Fruit fly (Drosophila melanogaster) whole organism, embryonic: ENCODE measurements around the gene CG12990.
A peak's percentile ranks its signal among the peaks of the same experiment; 100 is the strongest.

Source experiments
- ATbp ChIP-seq: fragments of 200-800 bp; sonication (Bioruptor generic); optimal IDR thresholded peaks from 2 replicates; lab custom pipeline; 2017; ENCODE audit warnings: missing biosample characterization, mild to moderate bottlenecking, missing genetic modification characterization, missing genetic modification reagents
- Awh ChIP-seq: fragments of 200-800 bp; sonication (Bioruptor generic); IDR thresholded peaks from 2 replicates; pipeline ENCODE4, ENCODE4 v1.3.6; 2022; ENCODE audit warnings: missing biosample characterization, missing genetic modification characterization
- Bdp1 ChIP-seq: fragments of 200-800 bp; sonication (Bioruptor generic); optimal IDR thresholded peaks from 3 replicates; lab custom pipeline; 2016; ENCODE audit warnings: missing biosample characterization, missing genetic modification characterization
- Blimp-1 ChIP-seq: fragments of 200-800 bp; sonication (Bioruptor generic); optimal IDR thresholded peaks from 3 replicates; lab custom pipeline; 2018; ENCODE audit warnings: missing biosample characterization, missing genetic modification characterization, mild to moderate bottlenecking, moderate library complexity, missing genetic modification reagents
- CG10979 ChIP-seq: fragments of 200-800 bp; sonication (Bioruptor generic); optimal IDR thresholded peaks from 2 replicates; lab custom pipeline; 2018; ENCODE audit warnings: missing biosample characterization, mild to moderate bottlenecking, missing genetic modification characterization, moderate library complexity
- CG11695 ChIP-seq: fragments of 200-800 bp; sonication (Bioruptor generic); IDR thresholded peaks from 3 replicates; pipeline ENCODE4 v1.3.6; 2022; ENCODE audit warnings: missing biosample characterization, missing genetic modification characterization
- CG12391 ChIP-seq: fragments of 200-800 bp; sonication (Bioruptor generic); optimal IDR thresholded peaks from 3 replicates; lab custom pipeline; 2018; ENCODE audit warnings: missing biosample characterization, mild to moderate bottlenecking, missing genetic modification characterization, moderate library complexity
- CG13296 ChIP-seq: fragments of 200-800 bp; sonication (Bioruptor generic); optimal IDR thresholded peaks from 3 replicates; lab custom pipeline; 2018; ENCODE audit warnings: missing biosample characterization, mild to moderate bottlenecking, missing genetic modification characterization
- CG14965 ChIP-seq: fragments of 200-800 bp; sonication (Bioruptor generic); optimal IDR thresholded peaks from 2 replicates; lab custom pipeline; 2016; ENCODE audit warnings: missing biosample characterization, missing genetic modification characterization, borderline replicate concordance
- CG1529 ChIP-seq: fragments of 200-800 bp; sonication (Bioruptor generic); optimal IDR thresholded peaks from 3 replicates; lab custom pipeline; 2018; ENCODE audit warnings: missing biosample characterization, missing genetic modification characterization
- CG17829 ChIP-seq: fragments of 200-800 bp; optimal IDR thresholded peaks from 2 replicates; lab custom pipeline; 2019; ENCODE audit warnings: missing biosample characterization, mild to moderate bottlenecking, missing genetic modification characterization, moderate library complexity
- CG18011 ChIP-seq: fragments of 200-800 bp; sonication (Bioruptor generic); optimal IDR thresholded peaks from 2 replicates; lab custom pipeline; 2017; ENCODE audit warnings: missing biosample characterization, missing genetic modification characterization, mild to moderate bottlenecking, moderate library complexity, missing genotype
- CG18262 ChIP-seq: fragments of 200-800 bp; optimal IDR thresholded peaks from 3 replicates; lab custom pipeline; 2019; ENCODE audit warnings: missing biosample characterization, mild to moderate bottlenecking, missing genetic modification characterization, moderate library complexity
- CG18764 ChIP-seq: fragments of 200-800 bp; sonication (Bioruptor generic); optimal IDR thresholded peaks from 3 replicates; lab custom pipeline; 2016; ENCODE audit warnings: missing biosample characterization, missing genetic modification characterization
- CG2202 ChIP-seq: fragments of 200-800 bp; sonication (Bioruptor generic); optimal IDR thresholded peaks from 2 replicates; lab custom pipeline; 2018; ENCODE audit warnings: missing biosample characterization, mild to moderate bottlenecking, missing genetic modification characterization
- CG30020 ChIP-seq: fragments of 200-800 bp; optimal IDR thresholded peaks from 2 replicates; lab custom pipeline; 2019; ENCODE audit warnings: missing biosample characterization, mild to moderate bottlenecking, missing genetic modification characterization, moderate library complexity
- CG31365 ChIP-seq: fragments of 200-800 bp; sonication (Bioruptor generic); optimal IDR thresholded peaks from 2 replicates; lab custom pipeline; 2018; ENCODE audit warnings: missing biosample characterization, mild to moderate bottlenecking, missing genetic modification characterization
- CG6654 ChIP-seq: fragments of 200-800 bp; sonication (Bioruptor generic); optimal IDR thresholded peaks from 2 replicates; lab custom pipeline; 2017; ENCODE audit warnings: missing biosample characterization, mild to moderate bottlenecking, missing genetic modification characterization
- CG7357 ChIP-seq: fragments of 200-800 bp; sonication (Bioruptor generic); IDR thresholded peaks from 3 replicates; pipeline ENCODE4 v1.3.6; 2022; ENCODE audit warnings: missing biosample characterization, missing genetic modification characterization
- CG7372 ChIP-seq: fragments of 200-800 bp; sonication (Bioruptor generic); IDR thresholded peaks from 2 replicates; pipeline ENCODE4 v1.3.6; 2022; ENCODE audit warnings: missing biosample characterization, missing genetic modification characterization
- CG7745 ChIP-seq: fragments of 200-800 bp; sonication (Bioruptor generic); optimal IDR thresholded peaks from 2 replicates; lab custom pipeline; 2018; ENCODE audit warnings: missing biosample characterization, mild to moderate bottlenecking, missing genetic modification characterization, moderate library complexity
- CG7786 ChIP-seq: fragments of 200-800 bp; sonication (Bioruptor generic); optimal IDR thresholded peaks from 2 replicates; lab custom pipeline; 2016; ENCODE audit warnings: missing biosample characterization, missing genetic modification characterization
- CG8765 ChIP-seq: fragments of 200-800 bp; sonication (Bioruptor generic); IDR thresholded peaks from 2 replicates; pipeline ENCODE4 v1.3.6; 2022; ENCODE audit warnings: missing biosample characterization, missing genetic modification characterization
- CG9437 ChIP-seq: fragments of 200-800 bp; sonication (Bioruptor generic); optimal IDR thresholded peaks from 2 replicates; lab custom pipeline; 2018; ENCODE audit warnings: missing biosample characterization, mild to moderate bottlenecking, missing genetic modification characterization
- CkIIα-i1 ChIP-seq: fragments of 200-800 bp; sonication (Bioruptor generic); IDR thresholded peaks from 2 replicates; pipeline ENCODE4 v1.3.6; 2022; ENCODE audit warnings: missing biosample characterization, missing genetic modification characterization
- Dad ChIP-seq: fragments of 200-800 bp; sonication (Bioruptor generic); optimal IDR thresholded peaks from 3 replicates; lab custom pipeline; 2016; ENCODE audit warnings: missing biosample characterization, missing genetic modification characterization
- Dfd ChIP-seq, 2 experiments: fragments of >200 bp; optimal IDR thresholded peaks; 2 replicates each; lab custom pipeline; 2017; ENCODE audit warnings: missing biosample characterization in 2 of 2, missing genetic modification characterization in 2 of 2
- Elba2 ChIP-seq: fragments of 200-800 bp; sonication (Bioruptor generic); optimal IDR thresholded peaks from 3 replicates; lab custom pipeline; 2016; ENCODE audit warnings: missing biosample characterization, missing genetic modification characterization
- HLH3B ChIP-seq: fragments of 200-800 bp; sonication (Bioruptor generic); IDR thresholded peaks from 2 replicates; pipeline ENCODE4 v1.3.6; 2022; ENCODE audit warnings: missing biosample characterization, missing genetic modification characterization
- Hr51 ChIP-seq, 2 experiments: fragments of 200-800 bp; sonication (Bioruptor generic); optimal IDR thresholded peaks; 2 replicates in 1 of 2; 3 replicates in 1 of 2; lab custom pipeline; 2016 to 2018; ENCODE audit warnings: missing biosample characterization in 2 of 2, missing genetic modification characterization in 2 of 2, mild to moderate bottlenecking in 1 of 2, moderate library complexity in 1 of 2
- Hr78 ChIP-seq, 2 experiments: fragments of 200-800 bp in 1 of 2; fragments of >200 bp in 1 of 2; sonication (Bioruptor generic) in 1 of 2; optimal IDR thresholded peaks; 2 replicates each; lab custom pipeline; 2017 to 2019; ENCODE audit warnings: missing biosample characterization in 2 of 2, missing genetic modification characterization in 2 of 2, mild to moderate bottlenecking in 1 of 2, moderate library complexity in 1 of 2
- Lpt ChIP-seq: fragments of >200 bp; optimal IDR thresholded peaks from 2 replicates; lab custom pipeline; 2018; ENCODE audit warnings: missing biosample characterization, missing genetic modification characterization
- Med ChIP-seq: fragments of 200-800 bp; sonication (Bioruptor generic); peaks from one replicate; lab custom pipeline; 2016; ENCODE audit warnings: missing biosample characterization, missing genetic modification characterization, mild to moderate bottlenecking, inconsistent platforms, moderate library complexity
- Mrtf ChIP-seq: fragments of 200-800 bp; sonication (Bioruptor generic); IDR thresholded peaks from 3 replicates; pipeline ENCODE4 v1.3.6; 2022; ENCODE audit warnings: missing biosample characterization, missing genetic modification characterization
- Nf-YC ChIP-seq: fragments of 200-800 bp; optimal IDR thresholded peaks from 3 replicates; lab custom pipeline; 2019; ENCODE audit warnings: missing biosample characterization, mild to moderate bottlenecking, missing genetic modification characterization, moderate library complexity
- NfI ChIP-seq: fragments of 200-800 bp; sonication (Bioruptor generic); optimal IDR thresholded peaks from 3 replicates; lab custom pipeline; 2018; ENCODE audit warnings: missing biosample characterization, mild to moderate bottlenecking, missing genetic modification characterization, moderate library complexity
- ab ChIP-seq: fragments of 200-800 bp; sonication (Bioruptor generic); optimal IDR thresholded peaks from 2 replicates; lab custom pipeline; 2016; ENCODE audit warnings: missing biosample characterization, missing genetic modification characterization
- chm ChIP-seq: fragments of 200-800 bp; sonication (Bioruptor generic); IDR thresholded peaks from 2 replicates; pipeline ENCODE4 v1.3.6; 2022; ENCODE audit warnings: missing biosample characterization, missing genetic modification characterization
- cwo ChIP-seq: fragments of 200-800 bp; sonication (Bioruptor generic); optimal IDR thresholded peaks from 3 replicates; lab custom pipeline; 2017; ENCODE audit warnings: missing biosample characterization, missing genetic modification characterization, mild to moderate bottlenecking, moderate library complexity, missing genetic modification reagents
- dmrt11E ChIP-seq: fragments of 200-800 bp; sonication (Bioruptor generic); optimal IDR thresholded peaks from 3 replicates; lab custom pipeline; 2018; ENCODE audit warnings: missing biosample characterization, mild to moderate bottlenecking, missing genetic modification characterization, moderate library complexity
- esg ChIP-seq: fragments of 200-800 bp; sonication (Bioruptor generic); conservative IDR thresholded peaks from 2 replicates; pipeline ENCODE4 v1.3.6; 2022; ENCODE audit warnings: missing biosample characterization, missing genetic modification characterization
- exex ChIP-seq: fragments of 200-800 bp; sonication (Bioruptor generic); optimal IDR thresholded peaks from 4 replicates; lab custom pipeline; 2018; ENCODE audit warnings: missing biosample characterization, mild to moderate bottlenecking, missing genetic modification characterization, moderate library complexity
- gem ChIP-seq: fragments of 200-800 bp; sonication (Bioruptor generic); optimal IDR thresholded peaks from 2 replicates; lab custom pipeline; 2019; ENCODE audit warnings: missing biosample characterization, mild to moderate bottlenecking, missing genetic modification characterization, moderate library complexity
- jumu ChIP-seq: fragments of 200-800 bp; sonication (Bioruptor generic); optimal IDR thresholded peaks from 3 replicates; lab custom pipeline; 2016; ENCODE audit warnings: missing biosample characterization, missing genetic modification characterization
- kay ChIP-seq: fragments of 200-800 bp; sonication (Bioruptor generic); optimal IDR thresholded peaks from 2 replicates; lab custom pipeline; 2016; ENCODE audit warnings: missing biosample characterization, missing genetic modification characterization
- nmo ChIP-seq: fragments of 200-800 bp; sonication (Bioruptor generic); optimal IDR thresholded peaks from 2 replicates; lab custom pipeline; 2018; ENCODE audit warnings: missing biosample characterization, mild to moderate bottlenecking, missing genetic modification characterization, moderate library complexity
- pan ChIP-seq, 4 experiments: fragments of >200 bp in 3 of 4; fragments of 200-800 bp in 1 of 4; sonication (Bioruptor generic) in 1 of 4; optimal IDR thresholded peaks in 3 of 4; IDR thresholded peaks in 1 of 4; 2 replicates each; pipeline versions ENCODE4 v1.3.6 to Lab custom; 2017 to 2022; ENCODE audit warnings: missing biosample characterization in 2 of 4, missing genetic modification characterization in 2 of 4, mixed read lengths in 1 of 4
- wdn ChIP-seq: fragments of 200-800 bp; sonication (Bioruptor generic); IDR thresholded peaks from 2 replicates; pipeline ENCODE4 v1.3.6; 2022; ENCODE audit warnings: missing biosample characterization, missing genetic modification characterization

Gene CG12990

DNA sequence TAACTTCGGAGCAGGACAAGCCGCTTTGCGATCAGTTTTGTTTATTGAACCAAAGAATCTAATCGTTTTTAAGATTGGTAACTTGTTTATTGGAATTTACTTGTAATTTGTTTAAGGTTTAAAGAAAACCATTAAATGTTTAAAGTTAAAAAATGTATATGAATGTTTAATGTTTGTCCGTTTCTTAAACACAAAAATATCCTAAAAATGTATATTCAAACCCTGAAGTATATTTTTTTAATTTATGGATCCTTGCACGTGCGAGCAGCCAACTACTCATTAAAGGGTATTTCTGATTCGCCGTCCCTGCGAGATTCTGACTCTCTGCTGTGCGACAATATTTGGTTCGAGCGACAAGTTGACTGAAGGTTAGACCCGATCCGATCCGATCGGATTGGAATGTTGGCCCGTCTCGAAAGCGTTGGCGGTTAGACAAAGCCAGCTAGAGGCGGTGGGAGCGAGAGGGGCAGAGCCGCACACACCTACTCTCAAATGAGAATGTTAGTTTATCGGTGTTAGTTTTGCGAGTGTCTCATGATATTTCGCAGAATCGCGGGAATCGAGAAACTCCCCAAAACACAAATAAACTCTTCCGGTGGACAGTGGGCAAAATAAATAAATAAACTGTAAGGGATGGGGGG lies 27.3 kb upstream of the CG12990 start (continued):
- TF ChIP-seq Lpt (GFP tag; lab: Kevin White, UChicago) (no peak), CG7745 (tag; lab: Kevin White, UChicago) (no peak), Nf-YC (peak; percentile 83), ab (GFP tag; lab: Kevin White, UChicago) (peak; percentile 34), CG1529 (GFP tag; lab: Kevin White, UChicago) (peak; percentile 78), CG18011 (peak; percentile 57), Hr78 (GFP tag; optimal IDR thresholded peaks at IDR 0.05; lab: Kevin White, UChicago) (peak in 1 of 2 experiments; percentile 70), Awh (GFP tag; lab: Robert Waterston, UW) (no peak), CG17829 (tag; lab: Kevin White, UChicago) (peak; percentile 86), CG8765 (no peak), nmo (GFP tag; lab: Kevin White, UChicago) (peak; percentile 93), ATbp (GFP tag; lab: Kevin White, UChicago) (peak; percentile 78), CG14965 (GFP tag; lab: Kevin White, UChicago) (peak; percentile 18), chm (GFP tag; lab: Robert Waterston, UW) (no peak), CG6654 (GFP tag; lab: Kevin White, UChicago) (peak; percentile 54), CG2202 (tag; lab: Kevin White, UChicago) (peak; percentile 34), CG7357 (GFP tag; lab: Robert Waterston, UW) (peak; percentile 72), Dfd (GFP tag; optimal IDR thresholded peaks at IDR 0.05; lab: Kevin White, UChicago) (no peak), kay (peak; percentile 72), CG30020 (tag; lab: Kevin White, UChicago) (peak; percentile 67), Dad (peak; percentile 77), CkIIα-i1 (GFP tag; lab: Robert Waterston, UW) (no peak), CG12391 (tag; lab: Kevin White, UChicago) (peak; percentile 90), pan (optimal IDR thresholded peaks at IDR 0.05; lab: Kevin White, UChicago) (no peak), pan (GFP tag; optimal IDR thresholded peaks at IDR 0.05 in 1 of 2, IDR thresholded peaks at IDR 0.05 in 1 of 2) (peak in 1 of 2 experiments; percentile 70), CG13296 (peak; percentile 93), cwo (GFP tag; lab: Kevin White, UChicago) (peak; percentile 82), dmrt11E (tag; lab: Kevin White, UChicago) (peak; percentile 83), CG7372 (GFP tag; lab: Robert Waterston, UW) (peak; percentile 63; the same call in 1 of the 2 replicates), gem (tag; lab: Kevin White, UChicago) (peak; percentile 93), exex (tag; lab: Kevin White, UChicago) (peak; percentile 69), Bdp1 (GFP tag; lab: Kevin White, UChicago) (peak; percentile 64), Blimp-1 (peak; percentile 76), CG31365 (peak; percentile 34), Hr51 (GFP tag; optimal IDR thresholded peaks at IDR 0.05; lab: Kevin White, UChicago) (peak; percentile 82 to 92), Mrtf (GFP tag; lab: Robert Waterston, UW) (peak; percentile 68; the same call in 2 of the 3 replicates), esg (GFP tag; lab: Robert Waterston, UW) (peak; percentile 78), NfI (GFP tag; lab: Kevin White, UChicago) (peak; percentile 81), CG9437 (GFP tag; lab: Kevin White, UChicago) (peak; percentile 87), Elba2 (GFP tag; lab: Kevin White, UChicago) (no peak), CG18764 (peak; percentile 68), HLH3B (GFP tag; lab: Robert Waterston, UW) (peak; percentile 77), wdn (GFP tag; lab: Robert Waterston, UW) (peak; percentile 62), CG11695 (peak; percentile 87), CG7786 (peak; percentile 82), CG18262 (tag; lab: Kevin White, UChicago) (peak; percentile 92), CG10979 (tag; lab: Kevin White, UChicago) (peak; percentile 87), Med (GFP tag; lab: Kevin White, UChicago) (peak; percentile 94), jumu (GFP tag; lab: Kevin White, UChicago) (peak; percentile 81)
